Fruit fly (Drosophila melanogaster) whole organism, prepupa: ENCODE results near the gene Coq2.
A peak's percentile ranks its signal among the peaks of the same experiment; 100 is the strongest.

Source experiments
- CG15336 ChIP-seq: fragments of 200-800 bp; sonication (Bioruptor generic); IDR thresholded peaks from 2 replicates; pipeline ENCODE4 v1.3.6; 2022; ENCODE audit warnings: missing biosample characterization, missing genetic modification characterization
- CG1621 ChIP-seq: fragments of 200-800 bp; sonication (Bioruptor generic); optimal IDR thresholded peaks from 3 replicates; lab custom pipeline; 2018; ENCODE audit warnings: missing biosample characterization, mild to moderate bottlenecking, missing genetic modification characterization
- CG3032 ChIP-seq: fragments of 200-800 bp; optimal IDR thresholded peaks from 2 replicates; lab custom pipeline; 2019; ENCODE audit warnings: missing biosample characterization, mild to moderate bottlenecking, missing genetic modification characterization, moderate library complexity
- CG34406 ChIP-seq: fragments of 200-800 bp; sonication (Bioruptor generic); optimal IDR thresholded peaks from 3 replicates; lab custom pipeline; 2016; ENCODE audit warnings: missing biosample characterization, missing genetic modification characterization
- CG3919 ChIP-seq: fragments of 200-800 bp; sonication (Bioruptor generic); optimal IDR thresholded peaks from 3 replicates; lab custom pipeline; 2016; ENCODE audit warnings: missing biosample characterization, missing genetic modification characterization
- CG6163 ChIP-seq: fragments of 200-800 bp; sonication (Bioruptor generic); IDR thresholded peaks from 3 replicates; pipeline ENCODE4 v1.3.6; 2022; ENCODE audit warnings: missing biosample characterization, missing genetic modification characterization
- CG6276 ChIP-seq: fragments of 200-800 bp; sonication (Bioruptor generic); optimal IDR thresholded peaks from 2 replicates; lab custom pipeline; 2017; ENCODE audit warnings: missing biosample characterization, mild to moderate bottlenecking, missing genetic modification characterization
- CG6792 ChIP-seq: fragments of 200-800 bp; sonication (Bioruptor generic); optimal IDR thresholded peaks from 3 replicates; lab custom pipeline; 2016; ENCODE audit warnings: missing biosample characterization, missing genetic modification characterization
- CG8119 ChIP-seq: fragments of 200-800 bp; sonication (Bioruptor generic); IDR thresholded peaks from 3 replicates; pipeline ENCODE4 v1.3.6; 2022; ENCODE audit warnings: missing biosample characterization, missing genetic modification characterization
- CG9139 ChIP-seq: fragments of 200-800 bp; sonication (Bioruptor generic); optimal IDR thresholded peaks from 3 replicates; lab custom pipeline; 2017; ENCODE audit warnings: missing biosample characterization, mild to moderate bottlenecking, missing genetic modification characterization
- Eip75B ChIP-seq: fragments of 200-800 bp; sonication (Bioruptor generic); optimal IDR thresholded peaks from 3 replicates; lab custom pipeline; 2016; ENCODE audit warnings: missing biosample characterization, missing genetic modification characterization
- Eip93F ChIP-seq: fragments of 200-800 bp; sonication (Bioruptor generic); optimal IDR thresholded peaks from 2 replicates; lab custom pipeline; 2016; ENCODE audit warnings: missing biosample characterization, mild to moderate bottlenecking, missing genetic modification characterization
- Ets21C ChIP-seq: fragments of 200-800 bp; sonication (Bioruptor generic); optimal IDR thresholded peaks from 3 replicates; lab custom pipeline; 2016; ENCODE audit warnings: missing biosample characterization, missing genetic modification characterization
- Gug ChIP-seq: fragments of 200-800 bp; sonication (Bioruptor generic); IDR thresholded peaks from 2 replicates; pipeline ENCODE4 v1.3.6; 2022; ENCODE audit warnings: missing biosample characterization, missing genetic modification characterization
- Hr38 ChIP-seq: sonication (Bioruptor generic); optimal IDR thresholded peaks from 2 replicates; lab custom pipeline; 2016; ENCODE audit warnings: missing biosample characterization, missing genetic modification characterization
- Hr39 ChIP-seq: fragments of 200-800 bp; sonication (Bioruptor generic); optimal IDR thresholded peaks from 2 replicates; lab custom pipeline; 2016; ENCODE audit warnings: missing biosample characterization, missing genetic modification characterization
- Lpt ChIP-seq: fragments of 200-800 bp; sonication (Bioruptor generic); optimal IDR thresholded peaks from 3 replicates; lab custom pipeline; 2016; ENCODE audit warnings: missing biosample characterization, missing genetic modification characterization
- Met ChIP-seq: fragments of 200-800 bp; sonication (Bioruptor generic); optimal IDR thresholded peaks from 3 replicates; lab custom pipeline; 2016; ENCODE audit warnings: missing biosample characterization, missing genetic modification characterization
- OdsH ChIP-seq: fragments of 200-800 bp; sonication (Bioruptor generic); optimal IDR thresholded peaks from 3 replicates; lab custom pipeline; 2016; ENCODE audit warnings: missing biosample characterization, missing genetic modification characterization
- Smox ChIP-seq: fragments of 200-800 bp; sonication (Bioruptor generic); optimal IDR thresholded peaks from 3 replicates; lab custom pipeline; 2016; ENCODE audit warnings: missing biosample characterization, missing genetic modification characterization
- Sox102F ChIP-seq: fragments of 200-800 bp; sonication (Bioruptor generic); optimal IDR thresholded peaks from 2 replicates; lab custom pipeline; 2016; ENCODE audit warnings: missing biosample characterization, mild to moderate bottlenecking, missing genetic modification characterization
- Sox14 ChIP-seq: fragments of 200-800 bp; sonication (Bioruptor generic); optimal IDR thresholded peaks from 3 replicates; lab custom pipeline; 2016; ENCODE audit warnings: missing biosample characterization, missing genetic modification characterization
- achi ChIP-seq: fragments of 200-800 bp; sonication (Bioruptor generic); optimal IDR thresholded peaks from 3 replicates; lab custom pipeline; 2016; ENCODE audit warnings: missing biosample characterization, missing genetic modification characterization
- cyc ChIP-seq: fragments of 200-800 bp; sonication (Bioruptor generic); optimal IDR thresholded peaks from 3 replicates; lab custom pipeline; 2016; ENCODE audit warnings: missing biosample characterization, missing genetic modification characterization
- dsx ChIP-seq: fragments of 200-800 bp; optimal IDR thresholded peaks from 3 replicates; lab custom pipeline; 2019; ENCODE audit warnings: missing biosample characterization, mild to moderate bottlenecking, missing genetic modification characterization, moderate library complexity; ENCODE audit not compliant: poor library complexity, severe bottlenecking
- eg ChIP-seq: fragments of 200-800 bp; sonication (Bioruptor generic); IDR thresholded peaks from 3 replicates; pipeline ENCODE4 v1.3.6; 2022; ENCODE audit warnings: missing biosample characterization, missing genetic modification characterization
- esn ChIP-seq: fragments of 200-800 bp; sonication (Bioruptor generic); optimal IDR thresholded peaks from 2 replicates; lab custom pipeline; 2016; ENCODE audit warnings: missing biosample characterization, mild to moderate bottlenecking, missing genetic modification characterization, moderate library complexity
- fd59A ChIP-seq: fragments of 200-800 bp; sonication (Bioruptor generic); optimal IDR thresholded peaks from 2 replicates; lab custom pipeline; 2017; ENCODE audit warnings: missing biosample characterization, mild to moderate bottlenecking, missing genetic modification characterization, missing genetic modification reagents
- fd85E ChIP-seq: fragments of 200-800 bp; sonication (Bioruptor generic); optimal IDR thresholded peaks from 3 replicates; lab custom pipeline; 2016; ENCODE audit warnings: missing biosample characterization, missing genetic modification characterization
- fkh ChIP-seq: fragments of 200-800 bp; sonication (Bioruptor generic); optimal IDR thresholded peaks from 3 replicates; lab custom pipeline; 2017; ENCODE audit warnings: missing biosample characterization, mild to moderate bottlenecking, missing genetic modification characterization, moderate library complexity
- lz ChIP-seq: fragments of 200-800 bp; sonication (Bioruptor generic); optimal IDR thresholded peaks from 3 replicates; lab custom pipeline; 2016; ENCODE audit warnings: missing biosample characterization, missing genetic modification characterization
- net ChIP-seq: fragments of 200-800 bp; sonication (Bioruptor generic); optimal IDR thresholded peaks from 3 replicates; lab custom pipeline; 2016; ENCODE audit warnings: missing biosample characterization, missing genetic modification characterization
- pdm3 ChIP-seq: fragments of 200-800 bp; sonication (Bioruptor generic); optimal IDR thresholded peaks from 3 replicates; lab custom pipeline; 2016; ENCODE audit warnings: missing biosample characterization, missing genetic modification characterization
- ss ChIP-seq, 2 experiments: fragments of 200-800 bp; sonication (Bioruptor generic); optimal IDR thresholded peaks; 2 replicates in 1 of 2; 3 replicates in 1 of 2; lab custom pipeline; 2017 to 2018; ENCODE audit warnings: mild to moderate bottlenecking in 2 of 2, missing biosample characterization in 2 of 2, missing genetic modification characterization in 2 of 2, moderate library complexity in 1 of 2
- topi ChIP-seq: fragments of 200-800 bp; sonication (Bioruptor generic); optimal IDR thresholded peaks from 3 replicates; lab custom pipeline; 2016; ENCODE audit warnings: missing biosample characterization, missing genetic modification characterization

Coq2 gene

dm6 chr3R:8303848-8304247 lies 12.5 kb downstream of the Coq2 start, which contains the start of gene nac:
Gene nac (minus strand): TSS chr3R:8304023.
- TF ChIP-seq pdm3 = no peak
- 0 out of 2 replicates have a peak, but pooled peaks have one; percentile 12 for TF ChIP-seq CG15336 (GFP tag; lab: Robert Waterston, UW)
- TF ChIP-seq net (GFP tag; lab: Kevin White, UChicago) = no peak
- no peak for TF ChIP-seq CG1621 (tag; lab: Kevin White, UChicago)
- peak; percentile 9 for TF ChIP-seq esn (GFP tag; lab: Kevin White, UChicago)
- no peak for TF ChIP-seq fd85E (GFP tag; lab: Kevin White, UChicago)
- TF ChIP-seq Met (GFP tag; lab: Kevin White, UChicago) = no peak
- TF ChIP-seq CG6163 (GFP tag; lab: Robert Waterston, UW) = no peak
- no peak for TF ChIP-seq Eip75B
- no peak for TF ChIP-seq CG34406 (GFP tag; lab: Kevin White, UChicago)
- no peak for TF ChIP-seq CG6276
- TF ChIP-seq CG9139 (GFP tag; lab: Kevin White, UChicago) = no peak
- TF ChIP-seq CG3032 (tag; lab: Kevin White, UChicago) = peak; percentile 17

DNA sequence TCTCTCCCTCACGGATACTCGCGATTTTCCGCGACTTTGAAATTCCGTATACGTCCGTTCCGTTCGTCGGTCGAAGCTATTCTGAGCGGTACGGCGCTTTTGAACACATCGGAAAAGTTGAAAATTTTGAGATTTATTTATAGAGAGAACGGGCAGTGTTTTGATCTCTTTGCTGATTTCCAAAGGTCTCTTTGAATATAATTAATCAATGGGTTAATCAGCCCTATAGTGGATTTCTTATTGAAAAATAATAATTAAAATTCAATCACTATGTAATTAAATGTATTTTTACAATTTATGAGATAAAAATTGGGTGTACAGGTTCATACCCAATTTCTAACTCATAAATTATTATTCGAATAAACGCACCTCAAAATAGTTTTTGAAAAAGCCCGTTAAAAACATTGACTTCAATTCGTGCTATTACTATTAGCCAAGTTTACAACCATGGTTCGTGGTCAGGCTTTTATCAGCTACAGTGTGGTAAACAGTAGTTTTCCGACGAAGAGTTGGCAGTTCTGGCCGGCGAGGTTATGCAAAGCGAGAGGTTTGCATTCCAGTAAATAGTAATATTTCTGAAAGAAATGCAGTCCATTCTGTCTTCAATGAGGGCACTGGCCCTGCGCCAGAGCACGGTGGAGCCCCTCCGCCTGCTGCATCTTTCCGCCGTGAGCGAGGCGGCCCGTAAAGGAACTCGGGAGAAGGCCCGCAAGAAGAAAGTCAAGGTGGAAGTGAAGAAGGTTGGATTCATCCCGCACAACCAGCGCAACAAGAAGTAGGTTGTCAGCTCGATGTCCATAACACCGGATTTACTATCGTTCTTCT lies 15.2 kb downstream of the Coq2 start, which contains the start of the genes CG9626 and mRpL1:
TSS of gene CG9626 (minus strand) at position 51 of the 825 bp plus-strand sequence.
TSS of gene mRpL1 (plus strand) at position 513 of the 825 bp plus-strand sequence.
- no peak for TF ChIP-seq fd85E (GFP tag; lab: Kevin White, UChicago)
- no peak for TF ChIP-seq pdm3
- no peak for TF ChIP-seq Sox14 (GFP tag; lab: Kevin White, UChicago)
- no peak for TF ChIP-seq CG6163 (GFP tag; lab: Robert Waterston, UW)
- no peak for TF ChIP-seq Smox (GFP tag; lab: Kevin White, UChicago)
- no peak for TF ChIP-seq fd59A
- TF ChIP-seq OdsH (GFP tag; lab: Kevin White, UChicago) = no peak
- no peak for TF ChIP-seq Gug (GFP tag; lab: Robert Waterston, UW)
- no peak for TF ChIP-seq eg (GFP tag; lab: Robert Waterston, UW)
- TF ChIP-seq CG6792 (GFP tag; lab: Kevin White, UChicago) = no peak
- TF ChIP-seq fkh (GFP tag; lab: Kevin White, UChicago) = no peak
- no peak for TF ChIP-seq esn (GFP tag; lab: Kevin White, UChicago)
- no peak for TF ChIP-seq lz
- no peak for TF ChIP-seq CG34406 (GFP tag; lab: Kevin White, UChicago)

DNA sequence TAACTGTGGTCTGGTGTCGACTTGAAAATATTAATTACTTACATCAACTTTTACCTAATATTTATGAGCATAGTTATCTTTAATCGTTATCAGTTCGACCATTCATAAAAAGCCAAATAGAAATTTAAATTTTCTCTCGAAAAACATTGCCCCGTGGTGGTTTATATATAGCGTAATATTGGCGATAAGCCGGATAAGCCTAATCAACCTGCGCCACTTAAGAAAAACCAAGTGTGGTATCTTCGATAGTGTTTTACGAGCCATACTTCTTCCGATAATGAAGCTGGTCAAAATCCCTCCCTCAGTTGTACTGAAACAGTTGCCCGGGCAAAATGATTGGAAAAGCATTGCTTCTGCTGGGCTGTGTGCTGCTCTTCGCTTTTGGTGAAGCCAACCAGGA lies 24.3 kb downstream of the Coq2 start, which contains the start of gene CG31463:
TSS of gene CG31463 (plus strand) at position 302 of the 400 bp plus-strand sequence.
- no peak for TF ChIP-seq CG9139 (GFP tag; lab: Kevin White, UChicago)
- TF ChIP-seq dsx (GFP tag; lab: Kevin White, UChicago) = no peak
- TF ChIP-seq achi = no peak
- TF ChIP-seq pdm3 = no peak
- TF ChIP-seq Lpt = no peak
- TF ChIP-seq cyc (GFP tag; lab: Kevin White, UChicago) = no peak
- no peak for TF ChIP-seq Eip93F
- no peak for TF ChIP-seq CG6792 (GFP tag; lab: Kevin White, UChicago)
- TF ChIP-seq CG8119 (GFP tag; lab: Robert Waterston, UW) = no peak
- TF ChIP-seq Hr39 = no peak

dm6 chr3R:8290940-8291339 lies 25.4 kb downstream of the Coq2 start, which contains the start of gene CG31464:
Gene CG31464 (plus strand): TSS chr3R:8291240.
- TF ChIP-seq net (GFP tag; lab: Kevin White, UChicago) = no peak
- no peak for TF ChIP-seq CG1621 (tag; lab: Kevin White, UChicago)
- TF ChIP-seq topi (GFP tag; lab: Kevin White, UChicago) = no peak
- TF ChIP-seq Sox102F = no peak
- no peak for TF ChIP-seq ss (GFP tag; optimal IDR thresholded peaks at IDR 0.05; lab: Kevin White, UChicago)
- TF ChIP-seq CG6276 = no peak
- TF ChIP-seq Ets21C (GFP tag; lab: Kevin White, UChicago) = no peak
- TF ChIP-seq Sox14 (GFP tag; lab: Kevin White, UChicago) = no peak
- no peak for TF ChIP-seq dsx (GFP tag; lab: Kevin White, UChicago)
- no peak for TF ChIP-seq achi
- TF ChIP-seq Hr38 (GFP tag; lab: Kevin White, UChicago) = no peak
- TF ChIP-seq CG3919 = no peak
